Worm (Caenorhabditis elegans) whole organism, early embryonic: ENCODE measurements around the gene psf-1.

Experiments
- B0310.2 ChIP-seq: sonication (generic microtip); optimal IDR thresholded peaks from 2 replicates; lab custom pipeline; 2016; ENCODE audit warnings: mild to moderate bottlenecking, missing genetic modification characterization, missing compliant biosample characterization
- F13C5.2 ChIP-seq: sonication (generic microtip); optimal IDR thresholded peaks from 2 replicates; lab custom pipeline; 2017; ENCODE audit warnings: mild to moderate bottlenecking, missing genetic modification characterization, inconsistent platforms, missing compliant biosample characterization
- aly-1 ChIP-seq: sonication (generic microtip); optimal IDR thresholded peaks from 2 replicates; lab custom pipeline; 2016; ENCODE audit warnings: missing genetic modification characterization, missing compliant biosample characterization
- ama-1 ChIP-seq: fragments of 150-350 bp; optimal IDR thresholded peaks from 2 replicates; lab custom pipeline; 2014
- ceh-13 ChIP-seq: fragments of 200-800 bp; sonication (Bioruptor generic); optimal IDR thresholded peaks from 2 replicates; lab custom pipeline; 2018; ENCODE audit warnings: mild to moderate bottlenecking, missing genetic modification characterization, missing compliant biosample characterization
- ceh-36 ChIP-seq: sonication (generic microtip); optimal IDR thresholded peaks from 2 replicates; lab custom pipeline; 2016; ENCODE audit warnings: missing genetic modification characterization, inconsistent platforms, missing compliant biosample characterization
- ets-7 ChIP-seq: sonication (generic microtip); optimal IDR thresholded peaks from 2 replicates; lab custom pipeline; 2016; ENCODE audit warnings: missing genotype, missing genetic modification characterization, missing compliant biosample characterization
- flt-1 ChIP-seq: fragments of 200-800 bp; sonication (Bioruptor generic); IDR thresholded peaks from 2 replicates; pipeline ENCODE4 v1.3.6; 2022; ENCODE audit warnings: missing genetic modification characterization, missing compliant biosample characterization
- hmbx-1 ChIP-seq: sonication (generic microtip); optimal IDR thresholded peaks from 2 replicates; lab custom pipeline; 2016; ENCODE audit warnings: mild to moderate bottlenecking, missing genetic modification characterization, missing compliant biosample characterization
- hmg-4 ChIP-seq: fragments of 200-800 bp; sonication (Bioruptor generic); optimal IDR thresholded peaks from 2 replicates; lab custom pipeline; 2018; ENCODE audit warnings: mild to moderate bottlenecking, missing genetic modification characterization, missing compliant biosample characterization
- hnd-1 ChIP-seq: sonication (generic microtip); optimal IDR thresholded peaks from 2 replicates; lab custom pipeline; 2016; ENCODE audit warnings: missing genetic modification characterization, missing compliant biosample characterization
- pes-1 ChIP-seq: fragments of 200-800 bp; sonication (Bioruptor generic); IDR thresholded peaks from 2 replicates; pipeline ENCODE4 v1.3.6; 2022; ENCODE audit warnings: missing genetic modification reagents, missing genetic modification characterization, missing compliant biosample characterization
- scrt-1 ChIP-seq: fragments of 200-800 bp; sonication (Bioruptor generic); IDR thresholded peaks from 2 replicates; pipeline ENCODE4 v1.3.6; 2022; ENCODE audit warnings: missing genetic modification characterization, missing compliant biosample characterization
- sea-1 ChIP-seq: fragments of 200-800 bp; sonication (Bioruptor generic); conservative IDR thresholded peaks from 2 replicates; pipeline ENCODE4 v1.3.6; 2022; ENCODE audit warnings: missing genetic modification characterization, missing compliant biosample characterization
- tbx-11 ChIP-seq: fragments of 200-800 bp; sonication (Bioruptor generic); IDR thresholded peaks from 2 replicates; pipeline ENCODE4 v1.3.6; 2022; ENCODE audit warnings: missing genetic modification characterization, missing compliant biosample characterization
- tbx-37 ChIP-seq: fragments of 200-800 bp; sonication (Bioruptor generic); conservative IDR thresholded peaks from 2 replicates; pipeline ENCODE4 v1.3.6; 2022; ENCODE audit warnings: missing genetic modification reagents, missing genetic modification characterization, missing compliant biosample characterization
- tra-4 ChIP-seq: sonication (generic microtip); optimal IDR thresholded peaks from 2 replicates; lab custom pipeline; 2017; ENCODE audit warnings: missing genetic modification characterization, missing compliant biosample characterization

psf-1 gene

ce11 chrII:9943837-9944236, 24.6 kb upstream of the psf-1 start, which contains the start of gene flad-1:
flad-1 (plus strand) TSS chrII:9944137.
- TF ChIP-seq ceh-13 (GFP tag; lab: Kevin White, UChicago), result no peak
- TF ChIP-seq flt-1 (GFP tag; lab: Robert Waterston, UW), result no peak
- no peak for TF ChIP-seq sea-1 (GFP tag; lab: Robert Waterston, UW)
- TF ChIP-seq ets-7, result no peak
- TF ChIP-seq hnd-1 (tag; lab: Kevin White, UChicago), result no peak
- TF ChIP-seq hmbx-1 (tag; lab: Kevin White, UChicago), result no peak

- TF ChIP-seq hmg-4, result no peak
- no peak for TF ChIP-seq ets-7
- no peak for TF ChIP-seq ama-1 (lab: Kevin White, UChicago)
- no peak for TF ChIP-seq hnd-1 (tag; lab: Kevin White, UChicago)
- no peak for TF ChIP-seq tbx-11 (GFP tag; lab: Robert Waterston, UW)
- TF ChIP-seq ceh-13 (GFP tag; lab: Kevin White, UChicago), result no peak
- TF ChIP-seq ceh-36, result no peak
- no peak for TF ChIP-seq flt-1 (GFP tag; lab: Robert Waterston, UW)
- TF ChIP-seq pes-1 (GFP tag; lab: Robert Waterston, UW), result no peak
- TF ChIP-seq tbx-37 (GFP tag; lab: Robert Waterston, UW), result no peak
These were observed 19.8 kb upstream of the psf-1 start for ce11 chrII:9948662-9949061.

ce11 chrII:9951846-9952245, 16.6 kb upstream of the psf-1 start:
- no peak for TF ChIP-seq aly-1

- TF ChIP-seq ama-1 (lab: Kevin White, UChicago) (no peak), flt-1 (GFP tag; lab: Robert Waterston, UW) (no peak), ceh-36 (no peak), F13C5.2 (tag; lab: Kevin White, UChicago) (no peak)
These were observed 13.6 kb upstream of the psf-1 start, which contains the start of gene egl-43 for ce11 chrII:9954885-9955284. egl-43 (plus strand) TSS chrII:9955185.

ce11 chrII:9956116-9956515, 12.4 kb upstream of the psf-1 start:
- TF ChIP-seq F13C5.2 (tag; lab: Kevin White, UChicago), result no peak
- no peak for TF ChIP-seq aly-1
- TF ChIP-seq ceh-13 (GFP tag; lab: Kevin White, UChicago), result no peak
- no peak for TF ChIP-seq ceh-36
- TF ChIP-seq tbx-37 (GFP tag; lab: Robert Waterston, UW), result no peak
- TF ChIP-seq scrt-1 (GFP tag; lab: Robert Waterston, UW), result no peak
- TF ChIP-seq tbx-11 (GFP tag; lab: Robert Waterston, UW), result no peak

ce11 chrII:9960127-9960526, 8.3 kb upstream of the psf-1 start:
- no peak for TF ChIP-seq scrt-1 (GFP tag; lab: Robert Waterston, UW)
- TF ChIP-seq B0310.2 (tag; lab: Kevin White, UChicago), result no peak
- TF ChIP-seq tbx-37 (GFP tag; lab: Robert Waterston, UW), result no peak
- TF ChIP-seq pes-1 (GFP tag; lab: Robert Waterston, UW), result no peak
- no peak for TF ChIP-seq hmbx-1 (tag; lab: Kevin White, UChicago)
- no peak for TF ChIP-seq flt-1 (GFP tag; lab: Robert Waterston, UW)
- no peak for TF ChIP-seq hnd-1 (tag; lab: Kevin White, UChicago)
- TF ChIP-seq F13C5.2 (tag; lab: Kevin White, UChicago), result no peak
- no peak for TF ChIP-seq ets-7
- TF ChIP-seq tra-4 (tag; lab: Kevin White, UChicago), result no peak
- TF ChIP-seq sea-1 (GFP tag; lab: Robert Waterston, UW), result no peak
- TF ChIP-seq aly-1, result no peak
- no peak for TF ChIP-seq ama-1 (lab: Kevin White, UChicago)

- TF ChIP-seq tra-4 (tag; lab: Kevin White, UChicago), result no peak
- TF ChIP-seq tbx-37 (GFP tag; lab: Robert Waterston, UW), result no peak
- TF ChIP-seq B0310.2 (tag; lab: Kevin White, UChicago), result no peak
- TF ChIP-seq ets-7, result no peak
- TF ChIP-seq sea-1 (GFP tag; lab: Robert Waterston, UW), result no peak
- no peak for TF ChIP-seq hmbx-1 (tag; lab: Kevin White, UChicago)
- TF ChIP-seq aly-1, result no peak
- no peak for TF ChIP-seq hnd-1 (tag; lab: Kevin White, UChicago)
- no peak for TF ChIP-seq scrt-1 (GFP tag; lab: Robert Waterston, UW)
- no peak for TF ChIP-seq ceh-36
- TF ChIP-seq tbx-11 (GFP tag; lab: Robert Waterston, UW), result no peak
- no peak for TF ChIP-seq F13C5.2 (tag; lab: Kevin White, UChicago)
- no peak for TF ChIP-seq pes-1 (GFP tag; lab: Robert Waterston, UW)
- TF ChIP-seq hmg-4, result no peak
- TF ChIP-seq ama-1 (lab: Kevin White, UChicago), result no peak
These were observed 4.7 kb upstream of the psf-1 start for ce11 chrII:9963808-9964207.

- TF ChIP-seq tbx-37 (GFP tag; lab: Robert Waterston, UW) (no peak), aly-1 (no peak), F13C5.2 (tag; lab: Kevin White, UChicago) (no peak), ceh-13 (GFP tag; lab: Kevin White, UChicago) (no peak), tra-4 (tag; lab: Kevin White, UChicago) (no peak), ama-1 (lab: Kevin White, UChicago) (no peak), hmbx-1 (tag; lab: Kevin White, UChicago) (no peak), hmg-4 (no peak), sea-1 (GFP tag; lab: Robert Waterston, UW) (no peak), scrt-1 (GFP tag; lab: Robert Waterston, UW) (no peak), ceh-36 (no peak), ets-7 (no peak), pes-1 (GFP tag; lab: Robert Waterston, UW) (no peak), B0310.2 (tag; lab: Kevin White, UChicago) (no peak)
These were observed 3.1 kb upstream of the psf-1 start for ce11 chrII:9965325-9965724.
